Worm (Caenorhabditis elegans) whole organism, L4/young adult: Measurements from ENCODE around the gene C25F9.14.

Experiments used
- W03F9.2 ChIP-seq: fragments of 150-350 bp; optimal IDR thresholded peaks from 2 replicates; lab custom pipeline; 2014; ENCODE audit warnings: missing biosample characterization, missing genetic modification characterization
- dao-5 ChIP-seq: sonication (generic microtip); optimal IDR thresholded peaks from 2 replicates; lab custom pipeline; 2016; ENCODE audit warnings: missing genotype, missing genetic modification characterization, moderate library complexity, missing compliant biosample characterization
- him-1 ChIP-seq: sonication (generic microtip); optimal IDR thresholded peaks from 2 replicates; lab custom pipeline; 2016; ENCODE audit warnings: missing genotype, missing genetic modification reagents, missing genetic modification characterization, missing compliant biosample characterization

The C25F9.14 gene

DNA sequence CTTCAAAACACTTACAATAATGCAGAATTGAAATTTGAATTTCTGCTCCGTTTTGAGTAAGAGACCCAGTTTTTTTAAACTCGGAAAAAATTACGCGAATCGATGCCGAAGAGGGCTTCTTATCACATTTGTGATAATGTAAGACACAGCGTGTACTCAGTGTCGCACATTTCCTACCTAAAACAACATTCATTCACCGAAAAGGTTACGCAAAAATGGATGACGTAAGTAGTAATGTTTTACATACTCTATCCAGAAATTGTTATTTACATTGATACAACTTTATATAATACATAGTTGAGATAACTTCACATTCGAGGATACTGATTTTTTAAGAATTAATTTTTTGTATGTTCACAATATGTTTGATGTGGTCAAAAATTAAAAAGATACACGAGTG is 19.8 kb upstream of the C25F9.14 start, which contains the start of the genes C25F9.4 and C25F9.9:
TSS of gene C25F9.4 (minus strand) at position 101 of the 400 bp plus-strand sequence.
TSS of gene C25F9.9 (plus strand) at position 137 of the 400 bp plus-strand sequence.
- no peak for TF ChIP-seq him-1 (tag; lab: Kevin White, UChicago)
- no peak for TF ChIP-seq dao-5 (tag; lab: Kevin White, UChicago)
- no peak for TF ChIP-seq W03F9.2 (tag; lab: Kevin White, UChicago)

DNA sequence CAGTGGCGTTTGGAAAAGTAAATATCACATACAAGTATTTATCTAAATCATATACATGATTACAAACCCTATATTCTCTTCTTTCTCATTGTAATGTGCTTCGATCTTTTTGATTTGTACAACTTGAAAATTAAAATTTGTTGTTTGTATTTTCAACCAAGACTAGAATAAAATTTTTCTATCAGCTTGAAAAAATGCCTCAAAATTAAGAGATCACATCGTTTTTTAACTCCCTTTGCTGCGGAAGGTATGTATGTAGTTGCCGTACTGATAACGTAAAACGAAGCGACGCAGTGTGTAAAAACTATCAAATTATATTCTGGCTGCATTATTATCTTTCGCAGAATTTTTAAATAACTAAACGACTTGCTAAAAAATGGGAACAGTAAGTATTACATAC is 18.4 kb upstream of the C25F9.14 start, which contains the start of gene C25F9.15:
TSS of gene C25F9.15 (plus strand) at position 301 of the 400 bp plus-strand sequence.
- TF ChIP-seq him-1 (tag; lab: Kevin White, UChicago): no peak
- TF ChIP-seq W03F9.2 (tag; lab: Kevin White, UChicago): no peak
- no peak for TF ChIP-seq dao-5 (tag; lab: Kevin White, UChicago)

DNA sequence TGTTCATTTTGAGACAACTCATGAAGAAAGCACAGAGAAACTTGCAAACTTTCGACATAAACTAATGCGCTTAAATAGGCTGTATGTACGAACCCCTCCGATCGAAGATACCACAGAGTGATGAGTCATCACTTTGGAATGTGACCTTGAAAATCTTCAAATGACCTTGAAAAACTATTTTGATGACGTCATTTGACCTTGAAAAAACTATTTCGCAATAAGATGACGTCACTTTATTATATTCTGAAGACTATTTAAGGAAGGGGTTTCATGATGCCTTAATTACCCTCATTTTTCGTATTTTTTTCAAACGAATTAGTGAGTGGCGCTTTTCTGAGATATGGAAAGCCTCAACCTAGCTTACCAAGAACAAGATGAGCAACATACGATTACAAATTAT is 15.2 kb upstream of the C25F9.14 start, which contains the start of gene C25F9.2:
TSS of gene C25F9.2 (plus strand) at position 341 of the 400 bp plus-strand sequence.
- no peak for TF ChIP-seq dao-5 (tag; lab: Kevin White, UChicago)
- TF ChIP-seq W03F9.2 (tag; lab: Kevin White, UChicago): no peak
- no peak for TF ChIP-seq him-1 (tag; lab: Kevin White, UChicago)

DNA sequence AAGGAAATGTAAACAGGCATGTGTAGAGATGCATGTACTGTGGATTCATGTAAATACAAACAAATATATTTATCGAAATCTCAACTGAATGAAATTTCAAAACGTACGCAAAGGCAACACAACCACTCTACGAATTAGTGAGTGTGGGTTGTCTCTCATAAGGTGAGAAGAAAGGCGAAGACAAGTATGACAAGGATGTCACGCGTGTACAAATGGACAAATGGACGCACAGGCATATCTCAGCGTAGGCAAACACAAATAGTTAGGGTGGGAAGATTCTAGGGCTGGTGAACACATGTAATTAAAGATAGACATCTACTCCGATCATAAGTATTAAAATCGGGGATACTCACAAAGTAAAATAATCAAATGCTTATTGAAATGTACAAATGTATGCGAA is 8.2 kb upstream of the C25F9.14 start:
- no peak for TF ChIP-seq dao-5 (tag; lab: Kevin White, UChicago)
- no peak for TF ChIP-seq W03F9.2 (tag; lab: Kevin White, UChicago)
- TF ChIP-seq him-1 (tag; lab: Kevin White, UChicago): no peak

DNA sequence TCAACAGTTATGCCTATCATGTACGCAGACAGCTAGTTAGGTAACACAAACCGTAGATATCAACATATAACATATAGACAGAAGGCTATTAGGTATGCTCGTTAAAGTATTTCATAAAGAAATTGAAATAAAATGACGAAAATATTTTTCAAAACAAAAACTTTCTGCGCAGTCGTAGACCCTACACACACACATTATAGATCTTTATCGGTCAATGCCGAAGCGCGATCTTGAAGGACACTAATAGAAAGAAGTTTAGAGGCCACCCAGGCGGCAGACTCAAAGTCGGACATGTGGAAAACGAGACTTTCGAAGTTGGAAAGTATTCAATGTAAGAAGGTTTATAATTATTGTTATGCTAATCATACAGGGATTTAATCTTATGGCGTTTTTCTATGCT is 7.3 kb upstream of the C25F9.14 start:
- TF ChIP-seq him-1 (tag; lab: Kevin White, UChicago): no peak
- no peak for TF ChIP-seq W03F9.2 (tag; lab: Kevin White, UChicago)
- no peak for TF ChIP-seq dao-5 (tag; lab: Kevin White, UChicago)

DNA sequence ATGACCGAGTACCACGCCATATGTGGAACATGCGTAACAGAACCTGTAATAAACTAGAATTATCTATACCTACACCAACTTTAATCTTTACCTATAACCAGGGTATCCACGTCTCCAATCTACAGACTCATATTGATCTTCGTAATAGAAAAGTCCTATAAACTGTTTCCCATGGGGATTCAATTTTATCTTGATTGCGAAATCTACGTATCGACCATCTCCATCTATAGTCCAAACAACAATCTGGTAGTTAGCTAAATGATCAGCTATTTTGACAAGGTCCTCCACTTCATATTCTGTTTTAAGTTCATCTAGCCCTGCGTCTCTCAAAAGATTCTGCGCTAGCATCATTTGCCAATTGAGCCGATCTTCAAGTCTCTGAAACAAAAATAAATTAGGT is 6.7 kb upstream of the C25F9.14 start:
- no peak for TF ChIP-seq dao-5 (tag; lab: Kevin White, UChicago)
- TF ChIP-seq him-1 (tag; lab: Kevin White, UChicago): no peak
- TF ChIP-seq W03F9.2 (tag; lab: Kevin White, UChicago): no peak

DNA sequence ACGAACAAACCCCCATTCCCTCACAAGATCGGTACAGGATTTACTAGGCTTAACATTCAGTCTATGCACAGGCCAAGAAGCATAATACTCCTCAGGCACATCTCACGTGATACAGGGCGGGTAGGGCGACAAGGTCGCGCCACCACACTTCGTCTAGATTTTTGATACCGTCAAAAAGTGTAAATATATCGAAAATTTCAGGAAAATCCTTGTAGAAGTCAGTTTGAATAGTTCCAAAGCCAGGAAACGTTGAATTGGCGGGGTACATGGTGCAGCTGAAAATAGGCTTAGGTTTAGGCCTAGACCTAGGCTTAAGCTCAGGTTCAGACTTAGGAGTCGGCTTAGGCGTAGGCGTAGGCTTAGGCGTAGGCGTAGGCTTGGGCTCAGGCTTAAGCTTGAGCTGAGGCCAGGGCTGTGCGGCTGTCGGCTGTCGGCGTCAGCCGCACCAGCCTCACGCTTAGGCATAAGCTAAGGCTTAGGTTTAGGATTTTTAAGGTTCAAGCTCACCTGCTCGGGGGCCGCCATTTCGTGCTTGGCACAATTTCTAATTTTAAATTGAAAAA is 5.9 kb upstream of the C25F9.14 start:
- TF ChIP-seq W03F9.2 (tag; lab: Kevin White, UChicago) (no peak), dao-5 (tag; lab: Kevin White, UChicago) (no peak), him-1 (tag; lab: Kevin White, UChicago) (no peak)

DNA sequence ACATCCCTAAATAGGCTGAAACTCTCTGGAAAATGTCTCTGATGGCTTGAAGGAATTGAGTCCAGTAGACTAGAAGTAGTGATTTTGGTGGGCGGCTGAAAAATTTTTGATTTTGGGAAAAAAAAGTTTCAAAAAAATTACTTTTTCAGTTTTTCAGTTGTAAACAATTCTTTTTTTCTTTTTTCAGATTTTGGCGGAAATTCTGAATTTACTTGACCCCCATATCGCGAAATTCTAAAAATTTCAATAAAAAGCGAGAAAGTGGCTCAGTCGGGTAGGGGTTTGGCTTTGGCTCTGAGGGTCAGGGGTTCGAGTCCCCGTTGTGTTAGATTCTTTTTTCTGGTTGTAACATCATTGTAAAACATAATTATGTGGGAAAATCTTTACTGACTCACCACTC is 5.2 kb upstream of the C25F9.14 start, which contains the start of gene srw-85:
TSS of gene srw-85 (minus strand) at position 101 of the 400 bp plus-strand sequence.
- TF ChIP-seq W03F9.2 (tag; lab: Kevin White, UChicago) (no peak), dao-5 (tag; lab: Kevin White, UChicago) (no peak), him-1 (tag; lab: Kevin White, UChicago) (no peak)

DNA sequence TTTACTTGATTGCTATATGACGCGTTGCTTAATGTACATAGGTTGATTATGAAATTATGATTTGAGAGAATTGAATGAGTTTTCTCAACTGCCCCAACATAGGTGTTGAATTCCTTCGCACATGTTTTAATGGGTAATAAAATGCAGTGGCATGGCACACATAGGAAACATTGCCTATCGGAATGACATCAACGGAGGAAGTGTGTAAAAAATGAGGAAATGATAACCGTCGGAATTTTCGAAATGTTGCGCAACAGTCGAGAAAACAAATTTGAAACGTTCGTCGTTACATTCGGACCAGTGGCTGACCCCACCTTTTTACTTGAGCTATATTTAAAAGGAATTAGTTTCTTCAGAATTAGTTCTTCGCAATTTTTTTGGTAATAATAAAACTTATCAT is 4.3 kb upstream of the C25F9.14 start:
- no peak for TF ChIP-seq W03F9.2 (tag; lab: Kevin White, UChicago)
- TF ChIP-seq dao-5 (tag; lab: Kevin White, UChicago): no peak
- no peak for TF ChIP-seq him-1 (tag; lab: Kevin White, UChicago)

DNA sequence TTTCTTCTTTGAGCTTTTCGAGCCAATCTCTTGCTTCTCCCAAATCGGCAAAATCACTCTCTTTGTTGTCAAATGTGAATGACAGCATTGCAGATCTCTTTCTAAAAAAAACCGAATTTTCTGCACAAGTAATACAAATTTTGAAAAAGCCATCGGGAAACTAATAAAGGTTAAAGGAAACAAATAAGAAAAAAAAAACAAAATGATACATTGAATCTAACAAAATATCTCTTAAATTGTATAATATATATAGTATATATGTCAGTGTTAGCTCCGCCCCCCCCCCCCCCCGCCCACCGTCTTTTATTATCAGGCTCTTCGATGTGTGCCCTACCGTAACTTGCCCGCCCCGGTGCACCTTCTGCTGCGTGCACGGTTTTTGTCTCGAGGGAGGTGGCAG is 3.3 kb upstream of the C25F9.14 start, which contains the start of gene C25F9.11:
TSS of gene C25F9.11 (minus strand) at position 101 of the 400 bp plus-strand sequence.
- TF ChIP-seq dao-5 (tag; lab: Kevin White, UChicago) (no peak), him-1 (tag; lab: Kevin White, UChicago) (no peak), W03F9.2 (tag; lab: Kevin White, UChicago) (no peak)

DNA sequence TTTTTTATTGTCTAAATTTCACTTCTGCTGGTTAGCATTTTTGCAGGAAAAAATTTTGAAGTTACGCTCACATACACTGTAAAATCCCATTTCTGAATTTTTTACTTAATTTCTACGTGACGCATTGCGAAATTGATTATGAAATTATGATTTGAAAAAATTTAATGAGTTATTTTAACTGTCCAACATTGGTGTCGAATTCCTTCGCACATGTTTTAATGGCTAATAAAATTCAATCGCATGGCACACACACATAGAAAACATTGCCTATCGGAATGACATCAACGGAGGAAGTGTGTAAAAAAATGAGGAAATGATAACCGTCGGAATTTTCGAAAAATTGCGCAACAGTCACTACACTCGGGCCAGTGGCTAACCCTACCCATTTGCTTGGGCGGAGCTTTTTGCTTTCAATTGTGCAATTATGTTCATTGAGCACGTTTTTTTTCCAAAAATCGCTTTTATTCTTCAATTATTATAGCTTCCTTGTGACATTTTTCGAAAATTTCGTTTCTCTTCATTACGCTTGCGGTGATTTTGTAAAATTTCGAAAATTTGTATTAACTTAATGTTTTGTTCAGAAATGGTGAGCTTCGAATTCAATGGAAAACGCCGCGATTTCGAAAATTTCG is 2.4 kb upstream of the C25F9.14 start, which contains the start of gene C25F9.16:
TSS of gene C25F9.16 (plus strand) at position 582 of the 632 bp plus-strand sequence.
- no peak for TF ChIP-seq him-1 (tag; lab: Kevin White, UChicago)
- no peak for TF ChIP-seq dao-5 (tag; lab: Kevin White, UChicago)
- TF ChIP-seq W03F9.2 (tag; lab: Kevin White, UChicago): no peak

DNA sequence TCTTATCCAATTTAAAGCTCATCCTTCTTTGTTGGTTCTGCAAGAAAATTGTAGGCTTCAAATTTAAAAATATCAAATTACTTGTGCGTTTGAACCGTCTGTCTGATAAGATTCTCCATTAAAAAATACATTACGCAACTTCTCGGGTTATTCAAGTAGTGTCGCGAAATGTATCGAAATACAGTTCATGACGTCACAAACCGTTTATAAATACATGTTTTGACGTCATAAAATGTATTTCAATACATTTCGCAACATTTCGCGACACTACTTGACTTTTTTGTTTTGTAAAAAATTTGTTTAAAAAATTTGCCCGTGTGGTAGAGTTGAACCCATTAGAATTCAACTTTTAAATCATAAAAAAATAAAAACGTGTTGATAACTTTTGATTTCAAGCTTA is 7.3 kb downstream of the C25F9.14 start:
- TF ChIP-seq him-1 (tag; lab: Kevin White, UChicago) (no peak), dao-5 (tag; lab: Kevin White, UChicago) (no peak)

DNA sequence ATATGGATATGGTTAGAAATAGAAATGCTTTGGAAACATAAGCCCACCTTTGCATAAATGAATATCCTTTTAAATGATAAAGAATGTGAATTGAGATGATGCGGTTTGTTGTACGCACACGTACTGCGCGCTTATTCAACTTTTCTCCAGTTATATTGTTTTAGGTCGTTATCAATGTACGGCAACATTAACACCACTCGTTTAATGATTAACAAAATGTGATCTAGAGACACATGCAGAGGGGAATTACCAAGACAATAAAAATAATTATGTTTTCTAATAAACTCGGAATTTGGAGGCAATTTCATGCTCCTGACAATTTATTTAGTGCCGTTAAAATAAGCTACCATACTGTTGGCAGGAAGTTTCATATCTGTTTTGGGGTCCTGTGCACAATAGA is 9.2 kb downstream of the C25F9.14 start, which contains the start of gene M04C3.1:
TSS of gene M04C3.1 (minus strand) at position 164 of the 400 bp plus-strand sequence.
- TF ChIP-seq W03F9.2 (tag; lab: Kevin White, UChicago): no peak
- no peak for TF ChIP-seq dao-5 (tag; lab: Kevin White, UChicago)
